Fruit fly (Drosophila melanogaster): Measurements from ENCODE around the gene CG4133.

The CG4133 gene

DNA sequence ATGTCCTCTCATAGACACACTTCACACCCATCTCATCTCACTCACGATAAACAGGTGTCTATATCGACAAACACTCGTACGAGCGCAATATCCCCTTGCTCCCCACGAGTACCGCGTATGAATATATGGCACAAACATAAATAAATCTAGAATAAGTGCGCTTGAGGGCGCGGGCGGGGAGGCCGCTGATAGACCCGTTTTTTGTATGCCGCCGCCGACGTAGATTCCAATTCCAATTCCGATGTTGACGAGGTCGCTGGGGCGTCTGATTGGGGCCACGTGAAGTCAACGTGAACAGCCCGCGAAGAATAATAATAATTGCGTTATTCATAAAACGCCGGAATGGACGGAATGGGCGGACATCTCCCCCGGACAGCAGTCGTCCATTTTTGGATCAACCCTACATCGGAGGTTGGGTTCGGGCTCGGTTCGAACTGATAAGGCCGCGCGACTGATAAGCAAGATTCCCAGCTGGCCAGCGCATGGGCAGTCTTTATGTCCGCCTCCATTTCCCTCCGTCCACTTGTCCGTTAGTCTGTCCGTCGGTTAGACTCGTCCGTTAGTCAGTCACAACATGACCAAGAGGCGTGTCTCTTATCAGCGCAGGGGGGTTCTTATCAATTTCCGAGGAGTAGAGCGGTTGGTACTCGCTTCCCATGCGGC, 29.1 kb downstream of the CG4133 start:
- TF ChIP-seq Sin3A (optimal IDR thresholded peaks at IDR 0.05) (no peak), insv (optimal IDR thresholded peaks at IDR 0.05) (no peak), psq (optimal IDR thresholded peaks at IDR 0.05) (no peak), h (optimal IDR thresholded peaks at IDR 0.05) (no peak), ttk (optimal IDR thresholded peaks at IDR 0.05) (no peak), Myc (optimal IDR thresholded peaks at IDR 0.05) (no peak)

DNA sequence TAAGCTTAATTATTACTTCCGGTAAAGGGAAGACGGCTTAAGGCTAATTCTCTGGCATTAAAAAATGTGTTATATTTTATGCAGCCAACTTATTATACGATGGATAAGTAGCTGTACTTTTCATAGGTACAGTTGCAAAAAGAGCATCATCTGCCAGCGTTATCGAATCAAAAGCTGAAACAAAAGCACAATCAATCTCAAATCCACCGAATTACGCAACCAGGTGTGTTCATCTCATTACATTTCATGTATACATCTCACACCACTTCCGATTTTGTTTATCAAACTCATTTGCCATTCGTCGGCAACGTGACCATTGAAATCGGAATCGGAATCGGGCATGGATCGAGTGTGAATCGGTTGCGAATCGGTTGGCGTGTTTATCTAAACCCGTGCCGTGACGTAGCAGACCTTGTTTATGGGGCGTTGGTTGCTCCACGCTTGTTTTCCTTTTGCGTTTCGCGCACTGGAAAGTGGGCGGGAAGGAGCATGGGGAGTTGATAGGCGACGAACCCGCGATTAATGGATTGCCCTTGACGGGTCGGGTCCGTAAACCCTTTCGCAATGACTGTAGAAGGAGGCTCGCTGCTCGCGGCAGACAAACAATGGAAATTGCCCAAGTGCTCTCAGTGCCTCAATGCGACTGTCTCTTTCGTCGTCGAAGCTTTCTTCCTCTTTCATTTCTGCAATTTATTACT, 29.9 kb downstream of the CG4133 start:
- TF ChIP-seq Myc (optimal IDR thresholded peaks at IDR 0.05) = no peak
- no peak for TF ChIP-seq h (optimal IDR thresholded peaks at IDR 0.05)
- TF ChIP-seq psq (optimal IDR thresholded peaks at IDR 0.05) = no peak
- no peak for TF ChIP-seq ttk (optimal IDR thresholded peaks at IDR 0.05)
- TF ChIP-seq insv (optimal IDR thresholded peaks at IDR 0.05) = no peak

DNA sequence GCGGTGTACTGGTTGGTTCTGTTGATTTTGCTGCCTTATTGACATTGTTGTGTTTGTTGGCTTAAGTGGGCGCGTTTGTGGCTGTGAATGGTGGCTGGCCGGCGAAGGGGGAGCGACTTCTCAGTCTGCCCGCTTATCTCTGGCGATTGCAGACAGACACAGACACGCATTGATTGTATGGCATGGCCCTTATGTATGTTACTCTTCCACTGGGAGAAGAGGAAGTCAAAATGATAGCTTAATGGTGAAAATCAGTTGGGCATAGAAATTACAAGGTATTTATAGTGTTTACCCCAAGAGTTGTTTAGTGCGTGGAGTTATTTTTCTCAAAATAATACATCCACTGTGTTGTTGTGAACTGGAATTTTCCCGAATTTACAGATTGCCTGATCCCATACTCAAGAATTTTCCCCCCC, 30.5 kb downstream of the CG4133 start:
- no peak for TF ChIP-seq psq (optimal IDR thresholded peaks at IDR 0.05)
- no peak for TF ChIP-seq insv (optimal IDR thresholded peaks at IDR 0.05)
- no peak for TF ChIP-seq h (optimal IDR thresholded peaks at IDR 0.05)
- TF ChIP-seq Myc (optimal IDR thresholded peaks at IDR 0.05) = no peak
- TF ChIP-seq Sin3A (optimal IDR thresholded peaks at IDR 0.05) = no peak
- TF ChIP-seq ttk (optimal IDR thresholded peaks at IDR 0.05) = no peak

DNA sequence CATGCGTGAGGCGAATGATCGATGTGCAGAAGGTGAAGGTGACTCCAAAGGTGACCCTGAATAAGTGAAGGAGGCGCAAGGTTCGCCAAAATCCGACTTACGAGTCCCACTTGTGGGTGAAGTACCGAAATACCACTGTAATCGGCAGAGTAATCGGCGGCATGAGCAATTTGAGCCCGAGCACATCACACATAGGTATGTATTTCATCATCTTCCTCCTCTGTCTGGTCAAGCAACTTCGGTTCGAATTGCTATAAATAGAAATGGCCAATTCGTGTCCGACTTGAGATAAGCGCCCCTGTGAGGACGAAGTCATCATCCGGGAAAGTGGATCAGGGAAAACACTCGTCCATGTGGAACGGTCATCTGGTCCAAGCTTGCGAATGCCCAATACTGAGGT, 31.8 kb downstream of the CG4133 start:
- TF ChIP-seq Sin3A (optimal IDR thresholded peaks at IDR 0.05) (no peak), insv (optimal IDR thresholded peaks at IDR 0.05) (no peak), Myc (optimal IDR thresholded peaks at IDR 0.05) (no peak), psq (optimal IDR thresholded peaks at IDR 0.05) (no peak), ttk (optimal IDR thresholded peaks at IDR 0.05) (no peak), h (optimal IDR thresholded peaks at IDR 0.05) (no peak)

DNA sequence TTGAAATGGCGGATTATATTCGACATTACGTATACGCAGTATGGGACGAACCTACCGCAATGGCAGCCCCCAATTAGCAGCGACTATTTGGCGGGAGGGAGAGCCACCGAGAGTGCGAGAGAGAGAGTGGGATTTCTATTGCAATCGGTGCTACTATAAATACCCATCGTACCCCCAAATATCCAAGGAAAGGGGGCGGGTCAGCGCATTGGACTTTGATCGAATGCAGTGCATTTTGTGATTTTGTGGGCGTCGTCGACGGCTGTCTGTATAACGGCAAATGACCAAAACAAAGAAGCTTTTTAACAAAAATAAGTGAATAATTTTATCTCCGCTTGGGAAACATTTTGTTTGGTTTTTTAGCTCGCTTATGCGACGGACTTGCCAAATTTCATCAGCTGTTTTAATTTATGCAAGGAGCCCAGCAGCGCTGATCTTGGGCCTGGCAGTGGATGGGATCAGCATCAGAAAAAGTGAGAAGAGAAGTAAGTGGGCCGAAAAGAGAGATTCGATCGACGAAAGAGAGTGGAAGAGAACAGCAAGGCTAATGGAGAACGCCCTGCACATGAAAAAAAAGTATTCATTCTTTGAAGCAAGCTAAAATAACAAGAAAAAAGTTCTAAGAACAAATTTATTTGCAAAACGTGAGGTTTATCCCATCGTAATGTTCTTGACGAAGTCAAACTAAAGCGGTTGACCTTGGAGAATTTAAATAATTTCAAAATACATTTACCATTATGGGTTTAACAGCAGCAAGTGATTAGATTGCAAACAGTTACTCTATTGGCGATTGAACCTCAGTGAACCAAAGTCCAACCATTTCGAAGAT, 32.6 kb downstream of the CG4133 start:
- no peak for TF ChIP-seq ttk (optimal IDR thresholded peaks at IDR 0.05)
- no peak for TF ChIP-seq Myc (optimal IDR thresholded peaks at IDR 0.05)
- no peak for TF ChIP-seq insv (optimal IDR thresholded peaks at IDR 0.05)
- TF ChIP-seq Sin3A (optimal IDR thresholded peaks at IDR 0.05) = no peak
- no peak for TF ChIP-seq h (optimal IDR thresholded peaks at IDR 0.05)
- no peak for TF ChIP-seq psq (optimal IDR thresholded peaks at IDR 0.05)

DNA sequence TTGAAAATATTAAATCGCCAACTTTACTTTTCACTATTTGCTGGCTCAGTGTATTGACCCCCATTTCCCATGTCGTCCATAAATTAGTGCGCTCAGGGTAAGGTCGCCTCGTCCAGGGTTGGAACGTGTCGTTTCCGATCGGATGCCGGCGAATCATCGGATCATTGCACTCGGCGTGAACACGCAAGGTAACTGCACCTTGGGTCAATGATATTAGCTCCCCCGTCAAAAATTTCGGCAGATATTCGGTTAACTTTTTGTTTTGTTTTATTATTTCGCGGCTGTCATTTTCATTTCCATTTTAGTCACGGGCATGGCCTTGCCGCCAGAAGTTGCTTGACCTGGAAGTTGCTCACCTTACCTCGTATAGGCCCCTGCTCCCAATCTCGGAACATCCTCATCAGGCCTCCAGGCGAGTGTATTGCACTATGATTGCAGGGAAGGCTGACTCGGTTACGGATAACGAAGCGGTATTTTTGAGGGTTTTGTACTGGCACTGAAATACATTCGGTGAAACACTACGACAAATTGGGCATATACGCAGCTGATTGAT, 33.3 kb downstream of the CG4133 start:
- TF ChIP-seq Sin3A (optimal IDR thresholded peaks at IDR 0.05) = no peak
- no peak for TF ChIP-seq ttk (optimal IDR thresholded peaks at IDR 0.05)
- no peak for TF ChIP-seq psq (optimal IDR thresholded peaks at IDR 0.05)
- TF ChIP-seq h (optimal IDR thresholded peaks at IDR 0.05) = no peak
- TF ChIP-seq insv (optimal IDR thresholded peaks at IDR 0.05) = no peak
- TF ChIP-seq Myc (optimal IDR thresholded peaks at IDR 0.05) = no peak

DNA sequence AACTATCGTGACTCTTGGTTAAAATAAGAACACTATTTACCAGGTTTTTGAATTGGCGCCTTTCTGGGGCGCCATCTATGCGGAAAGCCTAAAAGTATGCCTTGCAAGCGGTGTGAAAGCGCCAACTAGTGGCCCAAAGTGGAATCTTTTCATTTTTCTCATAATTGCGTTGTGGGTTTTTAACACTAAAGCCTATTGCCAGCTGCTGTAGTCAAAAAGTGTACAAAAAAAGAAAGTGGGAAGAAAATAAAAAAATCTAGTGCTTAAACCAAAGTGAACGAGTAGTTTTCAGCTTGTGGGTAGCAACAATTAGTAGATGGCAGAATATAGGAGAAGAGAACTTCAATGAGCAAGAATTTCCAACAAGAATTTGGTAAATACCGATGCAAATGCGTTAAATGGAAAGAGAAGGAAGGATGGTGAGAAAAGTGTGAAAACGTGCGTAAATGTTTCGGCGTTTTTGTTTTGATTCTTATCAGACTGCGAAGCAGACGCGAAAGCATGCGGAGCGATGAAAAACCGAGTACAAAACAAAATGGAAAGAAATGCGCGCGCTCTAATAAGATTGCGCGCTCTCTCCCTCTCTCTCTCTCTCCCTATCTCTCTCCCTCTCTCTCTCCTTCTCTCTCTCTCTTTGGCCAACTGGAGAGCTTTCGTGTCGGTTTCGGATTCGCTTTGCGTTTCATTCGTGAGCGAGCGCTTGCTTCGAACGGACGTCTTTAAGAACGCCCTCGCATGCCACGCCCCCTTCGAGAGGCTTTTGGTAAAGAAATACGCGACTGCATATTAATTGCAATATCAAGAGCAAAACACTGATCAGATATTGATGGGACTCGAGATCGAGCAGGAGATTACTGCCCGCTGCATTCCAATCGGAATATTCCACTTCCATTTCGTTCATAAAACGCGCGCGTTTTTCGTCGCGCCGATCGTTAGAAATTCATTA, 35.1 kb downstream of the CG4133 start:
- TF ChIP-seq psq (optimal IDR thresholded peaks at IDR 0.05) = peak; percentile 62
- TF ChIP-seq ttk (optimal IDR thresholded peaks at IDR 0.05) = no peak
- TF ChIP-seq insv (optimal IDR thresholded peaks at IDR 0.05) = peak; percentile 86

DNA sequence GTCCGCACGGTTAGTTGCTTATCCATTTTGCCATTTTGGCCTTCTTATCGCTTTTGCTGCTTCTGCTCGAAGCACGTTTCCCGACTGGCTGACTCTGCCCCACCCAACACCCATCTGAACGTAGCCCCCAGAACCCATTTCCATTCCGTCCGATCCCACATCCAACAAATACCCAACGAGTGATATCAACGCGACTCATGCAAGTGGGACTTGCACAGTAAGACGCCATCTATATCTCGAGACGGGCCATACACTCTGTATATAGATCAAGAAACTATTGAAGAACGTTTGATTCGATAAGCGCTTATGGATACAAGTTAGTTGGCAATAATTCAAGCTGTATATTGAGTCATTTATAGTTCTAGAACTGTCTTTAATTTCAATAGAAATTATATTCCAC, 36.9 kb downstream of the CG4133 start:
- TF ChIP-seq Myc (optimal IDR thresholded peaks at IDR 0.05) (no peak), ttk (optimal IDR thresholded peaks at IDR 0.05) (no peak), h (optimal IDR thresholded peaks at IDR 0.05) (no peak), Sin3A (optimal IDR thresholded peaks at IDR 0.05) (no peak), psq (optimal IDR thresholded peaks at IDR 0.05) (no peak), insv (optimal IDR thresholded peaks at IDR 0.05) (no peak)

DNA sequence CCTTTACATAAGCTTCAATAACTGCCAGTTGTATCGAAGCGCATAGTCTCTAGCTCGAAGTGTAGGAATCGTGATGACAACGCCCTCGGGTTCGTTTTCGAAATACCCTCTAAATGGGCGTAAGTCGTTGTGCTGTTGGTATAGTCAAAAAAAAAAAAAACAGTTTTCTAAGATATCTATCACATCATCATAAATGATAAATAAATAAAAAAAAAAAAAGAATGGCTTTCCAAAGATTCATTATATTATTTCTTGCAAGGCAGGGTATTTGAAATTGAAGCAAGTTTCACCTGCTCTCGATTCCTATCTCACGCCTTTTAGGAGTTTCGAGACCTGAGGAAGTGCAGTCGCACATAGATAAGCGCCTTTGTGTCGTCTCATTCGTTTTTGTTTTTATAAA, 37.9 kb downstream of the CG4133 start:
- TF ChIP-seq psq (optimal IDR thresholded peaks at IDR 0.05) (no peak), ttk (optimal IDR thresholded peaks at IDR 0.05) (no peak), Myc (optimal IDR thresholded peaks at IDR 0.05) (no peak), h (optimal IDR thresholded peaks at IDR 0.05) (no peak), Sin3A (optimal IDR thresholded peaks at IDR 0.05) (no peak), insv (optimal IDR thresholded peaks at IDR 0.05) (no peak)

DNA sequence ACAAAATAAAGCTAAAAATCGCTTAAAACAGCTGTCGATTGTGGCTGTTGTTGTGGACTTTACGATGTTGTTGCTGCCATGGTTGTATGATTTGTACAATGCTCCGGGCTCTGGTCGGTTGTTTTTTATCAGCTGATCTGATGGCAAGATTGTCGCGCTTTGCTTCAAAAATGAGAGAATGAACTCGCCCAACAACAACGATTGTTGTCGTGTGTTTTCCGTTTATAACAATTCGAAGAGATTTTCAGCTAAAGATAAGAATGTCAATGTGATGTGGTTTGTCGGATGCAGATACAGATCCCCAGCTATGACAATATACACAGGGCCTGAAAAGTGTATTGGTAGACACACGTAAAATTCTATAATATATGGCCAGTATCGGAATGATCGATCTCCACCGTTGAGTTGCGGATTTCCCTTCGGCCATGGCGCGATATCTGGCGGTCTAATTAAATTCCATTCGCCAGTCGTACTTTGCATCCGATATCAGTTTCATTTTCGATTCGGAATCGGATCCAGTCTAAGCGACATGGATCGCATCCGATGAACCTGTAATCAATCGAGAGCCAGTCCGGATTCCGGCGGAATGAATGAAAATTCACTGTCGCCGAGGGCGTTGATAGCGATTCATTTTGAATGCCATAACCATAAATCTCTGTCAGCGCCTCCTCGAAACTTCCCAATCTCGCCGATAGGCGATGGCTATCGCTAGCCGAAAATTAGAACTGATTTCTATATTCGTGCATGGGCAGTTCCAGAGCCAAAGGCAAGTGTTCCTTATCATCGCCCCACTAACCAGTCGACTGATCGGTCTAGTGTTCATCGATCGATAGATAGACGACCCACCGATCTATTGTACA, 40.3 kb downstream of the CG4133 start:
- no peak for TF ChIP-seq Myc (optimal IDR thresholded peaks at IDR 0.05)
- no peak for TF ChIP-seq Sin3A (optimal IDR thresholded peaks at IDR 0.05)
- no peak for TF ChIP-seq psq (optimal IDR thresholded peaks at IDR 0.05)
- no peak for TF ChIP-seq insv (optimal IDR thresholded peaks at IDR 0.05)
- TF ChIP-seq h (optimal IDR thresholded peaks at IDR 0.05) = no peak
- TF ChIP-seq ttk (optimal IDR thresholded peaks at IDR 0.05) = no peak
